Worm (Caenorhabditis elegans) whole organism, L4 larva: ENCODE results near the gene ZK666.8.

ENCODE experiments used
- Y48G9A.11 ChIP-seq: fragments of 200-800 bp; sonication (Bioruptor generic); IDR thresholded peaks from 2 replicates; pipeline ENCODE4 v1.3.6; 2022; ENCODE audit warnings: missing genetic modification reagents, missing genetic modification characterization, missing compliant biosample characterization
- ZK546.5 ChIP-seq, 2 experiments: sonication (generic microtip); optimal IDR thresholded peaks; 2 replicates each; lab custom pipeline; 2017; ENCODE audit warnings: missing biosample characterization in 2 of 2, missing genetic modification characterization in 2 of 2
- ama-1 ChIP-seq: fragments of 150-350 bp; optimal IDR thresholded peaks from 2 replicates; lab custom pipeline; 2014; ENCODE audit warnings: inconsistent platforms, mixed read lengths
- daf-16 ChIP-seq, 3 experiments: sonication (generic microtip); optimal IDR thresholded peaks; 2 replicates each; lab custom pipeline; 2016 to 2017; ENCODE audit warnings: missing genetic modification characterization in 3 of 3, missing genetic modification reagents in 3 of 3, mild to moderate bottlenecking in 2 of 3, missing compliant biosample characterization in 2 of 3, missing biosample characterization in 1 of 3, moderate library complexity in 1 of 3
- nhr-28 ChIP-seq: fragments of 150-350 bp; optimal IDR thresholded peaks from 2 replicates; lab custom pipeline; 2014; ENCODE audit warnings: missing biosample characterization, missing genetic modification characterization
- skn-1 ChIP-seq: fragments of 150-350 bp; optimal IDR thresholded peaks from 2 replicates; lab custom pipeline; 2014; ENCODE audit warnings: missing biosample characterization, missing genetic modification characterization
- unc-62 ChIP-seq, 3 experiments: fragments of 150-350 bp in 1 of 3; sonication (generic microtip); optimal IDR thresholded peaks in 2 of 3; peaks in 1 of 3; 1 replicate in 1 of 3; 2 replicates in 2 of 3; lab custom pipeline; 2014 to 2017; ENCODE audit warnings: missing biosample characterization in 3 of 3, missing genetic modification characterization in 3 of 3, missing genetic modification reagents in 3 of 3, missing genotype in 1 of 3
- zfp-2 ChIP-seq: sonication (generic microtip); optimal IDR thresholded peaks from 2 replicates; lab custom pipeline; 2016; ENCODE audit warnings: mild to moderate bottlenecking, missing genetic modification characterization, missing compliant biosample characterization

ce11 chrII:10495912-10496311 lies 3.0 kb upstream of the ZK666.8 start, which contains the start of gene ZK666.12:
- TF ChIP-seq unc-62 (GFP tag; optimal IDR thresholded peaks at IDR 0.05 in 1 of 2; lab: Kevin White, UChicago) (no peak), unc-62 (tag; optimal IDR thresholded peaks at IDR 0.05; lab: Kevin White, UChicago) (no peak), skn-1 (tag; lab: Kevin White, UChicago) (no peak), ZK546.5 (tag; optimal IDR thresholded peaks at IDR 0.05; lab: Kevin White, UChicago) (no peak), Y48G9A.11 (GFP tag; lab: Robert Waterston, UW) (no peak), zfp-2 (tag; lab: Kevin White, UChicago) (no peak), daf-16 (GFP tag; optimal IDR thresholded peaks at IDR 0.05; lab: Kevin White, UChicago) (no peak), daf-16 (tag; optimal IDR thresholded peaks at IDR 0.05; lab: Kevin White, UChicago) (no peak), nhr-28 (tag; lab: Kevin White, UChicago) (no peak), ama-1 (lab: Kevin White, UChicago) (no peak)
